Fruit fly (Drosophila melanogaster) whole organism, embryonic: Measurements from ENCODE around the gene cup.

Experiments used
- Bteb2 ChIP-seq: fragments of 200-800 bp; sonication (Bioruptor generic); optimal IDR thresholded peaks from 2 replicates; lab custom pipeline; 2016; ENCODE audit warnings: missing biosample characterization, missing genetic modification characterization
- CG1024 ChIP-seq: fragments of 200-800 bp; sonication (Bioruptor generic); IDR thresholded peaks from 2 replicates; pipeline ENCODE4 v1.3.6; 2022; ENCODE audit warnings: missing biosample characterization, missing genetic modification characterization
- CG12236 ChIP-seq: fragments of 200-800 bp; sonication (Bioruptor generic); optimal IDR thresholded peaks from 2 replicates; lab custom pipeline; 2016; ENCODE audit warnings: missing biosample characterization, missing genetic modification characterization
- CG1602 ChIP-seq: fragments of 200-800 bp; sonication (Bioruptor generic); optimal IDR thresholded peaks from 3 replicates; lab custom pipeline; 2016; ENCODE audit warnings: missing biosample characterization, missing genetic modification characterization
- CG16813 ChIP-seq: fragments of 200-800 bp; sonication (Bioruptor generic); IDR thresholded peaks from 3 replicates; pipeline ENCODE4 v1.3.6; 2022; ENCODE audit warnings: missing biosample characterization, missing genetic modification characterization; ENCODE audit not compliant: partially characterized antibody
- CG17361 ChIP-seq: fragments of 200-800 bp; sonication (Bioruptor generic); IDR thresholded peaks from 3 replicates; pipeline ENCODE4 v1.3.6; 2022; ENCODE audit warnings: missing biosample characterization, missing genetic modification characterization
- CG17802 ChIP-seq: fragments of 200-800 bp; sonication (Bioruptor generic); optimal IDR thresholded peaks from 2 replicates; lab custom pipeline; 2018; ENCODE audit warnings: missing biosample characterization, mild to moderate bottlenecking, missing genetic modification characterization, moderate library complexity
- CG18619 ChIP-seq: fragments of 200-800 bp; sonication (Bioruptor generic); optimal IDR thresholded peaks from 3 replicates; lab custom pipeline; 2017; ENCODE audit warnings: missing biosample characterization, mild to moderate bottlenecking, missing genetic modification characterization
- CG2199 ChIP-seq: fragments of 200-800 bp; sonication (Bioruptor generic); IDR thresholded peaks from 3 replicates; pipeline ENCODE4 v1.3.6; 2022; ENCODE audit warnings: missing biosample characterization, missing genetic modification characterization
- CG3163 ChIP-seq: fragments of 200-800 bp; sonication (Bioruptor generic); optimal IDR thresholded peaks from 3 replicates; lab custom pipeline; 2016; ENCODE audit warnings: missing biosample characterization, missing genetic modification characterization
- CG32532 ChIP-seq: fragments of 200-800 bp; sonication (Bioruptor generic); IDR thresholded peaks from 2 replicates; pipeline ENCODE4 v1.3.6; 2022; ENCODE audit warnings: missing biosample characterization, missing genetic modification characterization
- CG7271 ChIP-seq: fragments of 200-800 bp; sonication (Bioruptor generic); optimal IDR thresholded peaks from 2 replicates; lab custom pipeline; 2018; ENCODE audit warnings: missing biosample characterization, mild to moderate bottlenecking, missing genetic modification characterization, moderate library complexity
- CG7372 ChIP-seq: fragments of 200-800 bp; sonication (Bioruptor generic); IDR thresholded peaks from 2 replicates; pipeline ENCODE4 v1.3.6; 2022; ENCODE audit warnings: missing biosample characterization, missing genetic modification characterization
- CG7928 ChIP-seq: fragments of 200-800 bp; sonication (Bioruptor generic); optimal IDR thresholded peaks from 2 replicates; lab custom pipeline; 2017; ENCODE audit warnings: missing biosample characterization, mild to moderate bottlenecking, missing genetic modification characterization
- CG8924 ChIP-seq: fragments of 200-800 bp; optimal IDR thresholded peaks from 3 replicates; lab custom pipeline; 2019; ENCODE audit warnings: missing biosample characterization, mild to moderate bottlenecking, missing genetic modification characterization, moderate library complexity
- CoRest ChIP-seq: fragments of 200-800 bp; sonication (Bioruptor generic); optimal IDR thresholded peaks from 3 replicates; lab custom pipeline; 2018; ENCODE audit warnings: missing biosample characterization, mild to moderate bottlenecking, missing genetic modification characterization, moderate library complexity
- ERR ChIP-seq: fragments of 200-800 bp; sonication (Bioruptor generic); optimal IDR thresholded peaks from 2 replicates; lab custom pipeline; 2016; ENCODE audit warnings: missing biosample characterization, missing genetic modification characterization
- Gug ChIP-seq: fragments of 200-800 bp; sonication (Bioruptor generic); IDR thresholded peaks from 4 replicates; pipeline ENCODE4 v1.3.6; 2022; ENCODE audit warnings: missing biosample characterization, missing genetic modification characterization
- HLH3B ChIP-seq: fragments of 200-800 bp; sonication (Bioruptor generic); IDR thresholded peaks from 2 replicates; pipeline ENCODE4 v1.3.6; 2022; ENCODE audit warnings: missing biosample characterization, missing genetic modification characterization
- HLH54F ChIP-seq: fragments of 200-800 bp; sonication (Bioruptor generic); optimal IDR thresholded peaks from 3 replicates; lab custom pipeline; 2016; ENCODE audit warnings: missing biosample characterization, missing genetic modification characterization
- Hand ChIP-seq: fragments of 200-800 bp; sonication (Bioruptor generic); optimal IDR thresholded peaks from 2 replicates; lab custom pipeline; 2017; ENCODE audit warnings: mild to moderate bottlenecking, missing biosample characterization, missing genetic modification reagents, missing genetic modification characterization
- Max ChIP-seq: fragments of 200-800 bp; sonication (Bioruptor generic); optimal IDR thresholded peaks from 2 replicates; lab custom pipeline; 2016; ENCODE audit warnings: missing biosample characterization, mild to moderate bottlenecking, missing genetic modification characterization
- NC2α ChIP-seq: fragments of 200-800 bp; sonication (Bioruptor generic); optimal IDR thresholded peaks from 2 replicates; lab custom pipeline; 2016; ENCODE audit warnings: missing biosample characterization, missing genetic modification characterization
- NK7.1 ChIP-seq: fragments of 200-800 bp; sonication (Bioruptor generic); optimal IDR thresholded peaks from 3 replicates; lab custom pipeline; 2016; ENCODE audit warnings: missing biosample characterization, missing genetic modification characterization
- Optix ChIP-seq: fragments of 200-800 bp; sonication (Bioruptor generic); IDR thresholded peaks from 3 replicates; pipeline ENCODE4 v1.3.6; 2022; ENCODE audit warnings: missing biosample characterization, missing genetic modification characterization
- Sry-δ ChIP-seq: fragments of 200-800 bp; sonication (Bioruptor generic); optimal IDR thresholded peaks from 2 replicates; lab custom pipeline; 2016; ENCODE audit warnings: missing biosample characterization, missing genetic modification characterization
- TFAM ChIP-seq: fragments of 200-800 bp; sonication (Bioruptor generic); optimal IDR thresholded peaks from 2 replicates; lab custom pipeline; 2017; ENCODE audit warnings: missing biosample characterization, missing genetic modification characterization, inconsistent platforms
- amos ChIP-seq: fragments of 200-800 bp; sonication (Bioruptor generic); IDR thresholded peaks from 2 replicates; pipeline ENCODE4 v1.3.6; 2022; ENCODE audit warnings: missing biosample characterization, missing genetic modification characterization; ENCODE audit not compliant: partially characterized antibody
- bab2 ChIP-seq: fragments of 200-800 bp; sonication (Bioruptor generic); optimal IDR thresholded peaks from 2 replicates; lab custom pipeline; 2016; ENCODE audit warnings: missing biosample characterization, missing genetic modification characterization
- bbx ChIP-seq: fragments of 200-800 bp; sonication (Bioruptor generic); IDR thresholded peaks from 2 replicates; pipeline ENCODE4 v1.3.6; 2022; ENCODE audit warnings: missing biosample characterization, missing genetic modification characterization; ENCODE audit not compliant: partially characterized antibody
- caup ChIP-seq: fragments of 200-800 bp; sonication (Bioruptor generic); optimal IDR thresholded peaks from 3 replicates; lab custom pipeline; 2017; ENCODE audit warnings: missing biosample characterization, mild to moderate bottlenecking, missing genetic modification characterization, moderate library complexity; ENCODE audit not compliant: severe bottlenecking
- chm ChIP-seq: fragments of 200-800 bp; sonication (Bioruptor generic); IDR thresholded peaks from 2 replicates; pipeline ENCODE4 v1.3.6; 2022; ENCODE audit warnings: missing biosample characterization, missing genetic modification characterization
- crol ChIP-seq: fragments of 200-800 bp; sonication (Bioruptor generic); IDR thresholded peaks from 2 replicates; pipeline ENCODE4 v1.3.6; 2022; ENCODE audit warnings: missing biosample characterization, missing genetic modification characterization
- en ChIP-seq: fragments of 200-800 bp; sonication (Bioruptor generic); optimal IDR thresholded peaks from 2 replicates; lab custom pipeline; 2016; ENCODE audit warnings: missing biosample characterization, missing genetic modification characterization
- gce ChIP-seq: fragments of 200-800 bp; sonication (Bioruptor generic); IDR thresholded peaks from 3 replicates; pipeline ENCODE4 v1.3.6; 2022; ENCODE audit warnings: missing biosample characterization, missing genetic modification characterization
- gcm2 ChIP-seq: fragments of 200-800 bp; sonication (Bioruptor generic); optimal IDR thresholded peaks from 2 replicates; lab custom pipeline; 2016; ENCODE audit warnings: missing biosample characterization, missing genetic modification characterization
- hb ChIP-seq: fragments of 200-800 bp; sonication (Bioruptor generic); IDR thresholded peaks from 3 replicates; pipeline ENCODE4 v1.3.6; 2022; ENCODE audit warnings: missing biosample characterization, missing genetic modification characterization; ENCODE audit not compliant: partially characterized antibody
- lab ChIP-seq: fragments of 200-800 bp; sonication (Bioruptor generic); optimal IDR thresholded peaks from 3 replicates; lab custom pipeline; 2017; ENCODE audit warnings: missing biosample characterization, missing genetic modification characterization, mild to moderate bottlenecking, moderate library complexity, missing genetic modification reagents
- lbe ChIP-seq: fragments of 200-800 bp; sonication (Bioruptor generic); optimal IDR thresholded peaks from 2 replicates; lab custom pipeline; 2016; ENCODE audit warnings: missing biosample characterization, mild to moderate bottlenecking, missing genetic modification characterization
- lmd ChIP-seq: fragments of 200-800 bp; sonication (Bioruptor generic); IDR thresholded peaks from 2 replicates; pipeline ENCODE4 v1.3.6; 2022; ENCODE audit warnings: missing biosample characterization, missing genetic modification characterization
- oc ChIP-seq: fragments of 200-800 bp; sonication (Bioruptor generic); optimal IDR thresholded peaks from 2 replicates; lab custom pipeline; 2018; ENCODE audit warnings: missing biosample characterization, mild to moderate bottlenecking, missing genetic modification characterization, moderate library complexity
- org-1 ChIP-seq: fragments of 200-800 bp; sonication (Bioruptor generic); optimal IDR thresholded peaks from 2 replicates; lab custom pipeline; 2017; ENCODE audit warnings: missing biosample characterization, missing genetic modification characterization
- pb ChIP-seq: fragments of 200-800 bp; sonication (Bioruptor generic); optimal IDR thresholded peaks from 3 replicates; lab custom pipeline; 2016; ENCODE audit warnings: missing biosample characterization, missing genetic modification characterization
- sd ChIP-seq: fragments of 200-800 bp; sonication (Bioruptor generic); optimal IDR thresholded peaks from 3 replicates; lab custom pipeline; 2018; ENCODE audit warnings: missing biosample characterization, mild to moderate bottlenecking, missing genetic modification characterization, moderate library complexity
- sens ChIP-seq: fragments of 200-800 bp; sonication (Bioruptor generic); peaks from one replicate; lab custom pipeline; 2016; ENCODE audit warnings: missing biosample characterization, missing genetic modification characterization
- seq ChIP-seq: fragments of 200-800 bp; sonication (Bioruptor generic); IDR thresholded peaks from 2 replicates; pipeline ENCODE4 v1.3.6; 2022; ENCODE audit warnings: missing biosample characterization, missing genetic modification characterization
- ssp ChIP-seq: fragments of 200-800 bp; sonication (Bioruptor generic); IDR thresholded peaks from 2 replicates; pipeline ENCODE4 v1.3.6; 2022; ENCODE audit warnings: missing biosample characterization, missing genetic modification characterization
- toy ChIP-seq: fragments of 200-800 bp; sonication (Bioruptor generic); IDR thresholded peaks from 2 replicates; pipeline ENCODE4 v1.3.6; 2022; ENCODE audit warnings: missing biosample characterization, missing genetic modification characterization
- vnd ChIP-seq: fragments of 200-800 bp; sonication (Bioruptor generic); IDR thresholded peaks from 3 replicates; pipeline ENCODE4 v1.3.6; 2022; ENCODE audit warnings: missing biosample characterization, missing genetic modification characterization; ENCODE audit not compliant: partially characterized antibody
- z ChIP-seq: fragments of 200-800 bp; sonication (Bioruptor generic); IDR thresholded peaks from 3 replicates; pipeline ENCODE4 v1.3.6; 2022; ENCODE audit warnings: missing biosample characterization, missing genetic modification characterization
- zf30C ChIP-seq: fragments of 200-800 bp; sonication (Bioruptor generic); optimal IDR thresholded peaks from 3 replicates; lab custom pipeline; 2018; ENCODE audit warnings: missing biosample characterization, mild to moderate bottlenecking, missing genetic modification characterization

Gene cup

DNA sequence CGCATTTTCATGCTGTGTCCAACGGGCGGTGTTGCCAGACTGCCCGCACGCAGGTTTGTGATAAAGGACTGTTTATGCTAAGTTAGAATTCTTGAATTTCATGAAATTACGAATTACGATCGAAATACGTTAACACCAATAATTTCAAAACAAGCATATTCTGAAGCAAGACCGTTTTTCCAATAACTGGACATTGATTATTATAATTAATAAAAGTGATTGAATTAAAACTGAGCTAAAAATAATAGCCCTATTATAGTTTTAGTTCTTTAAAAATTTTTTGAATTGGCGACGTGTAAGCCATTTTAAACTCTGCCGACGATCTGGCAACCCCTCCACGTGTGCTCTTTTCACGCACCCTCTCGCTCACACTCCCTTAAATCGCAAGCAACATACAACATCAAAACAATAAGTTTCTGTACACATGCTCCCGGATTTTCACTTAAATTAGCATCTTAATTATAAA is 15.3 kb upstream of the cup start (continued):
- TF ChIP-seq CG16813 (GFP tag; lab: Robert Waterston, UW) (no peak), CG32532 (GFP tag; lab: Robert Waterston, UW) (peak; percentile 95), Max (GFP tag; lab: Kevin White, UChicago) (peak; percentile 98), sens (GFP tag; lab: Kevin White, UChicago) (peak; percentile 99), NK7.1 (peak; percentile 70), oc (tag; lab: Kevin White, UChicago) (peak; percentile 87), ssp (GFP tag; lab: Robert Waterston, UW) (peak; percentile 79), Optix (GFP tag; lab: Robert Waterston, UW) (peak; percentile 80), seq (GFP tag; lab: Robert Waterston, UW) (peak; percentile 96), CG7271 (tag; lab: Kevin White, UChicago) (peak; percentile 74), CG1602 (GFP tag; lab: Kevin White, UChicago) (peak; percentile 95), lbe (GFP tag; lab: Kevin White, UChicago) (peak; percentile 87), lmd (peak; percentile 92), CG17802 (peak; percentile 91), caup (peak; percentile 96), hb (GFP tag; lab: Robert Waterston, UW) (no peak), CG12236 (GFP tag; lab: Kevin White, UChicago) (peak; percentile 85), chm (GFP tag; lab: Robert Waterston, UW) (peak; percentile 85), CG2199 (GFP tag; lab: Robert Waterston, UW) (peak; percentile 86; the same call in 1 of the 3 replicates), HLH3B (GFP tag; lab: Robert Waterston, UW) (peak; percentile 89), gcm2 (GFP tag; lab: Kevin White, UChicago) (peak; percentile 80), gce (GFP tag; lab: Robert Waterston, UW) (peak; percentile 82), Gug (peak; percentile 81; the same call in 3 of the 4 replicates), bbx (GFP tag; lab: Robert Waterston, UW) (no peak), CG18619 (GFP tag; lab: Kevin White, UChicago) (peak; percentile 95), lab (GFP tag; lab: Kevin White, UChicago) (peak; percentile 98), HLH54F (peak; percentile 92), ERR (peak; percentile 81), z (GFP tag; lab: Robert Waterston, UW) (no peak), Sry-δ (GFP tag; lab: Kevin White, UChicago) (peak; percentile 56), CG7928 (GFP tag; lab: Kevin White, UChicago) (peak; percentile 77), en (GFP tag; lab: Kevin White, UChicago) (peak; percentile 90), crol (peak; percentile 48), CG1024 (GFP tag; lab: Robert Waterston, UW) (peak; percentile 75), amos (no peak; the same call in 1 of the 2 replicates), Bteb2 (GFP tag; lab: Kevin White, UChicago) (peak; percentile 95), NC2α (GFP tag; lab: Kevin White, UChicago) (peak; percentile 82), CG17361 (GFP tag; lab: Robert Waterston, UW) (peak; percentile 97), CG7372 (GFP tag; lab: Robert Waterston, UW) (peak; percentile 91), zf30C (peak; percentile 50), org-1 (GFP tag; lab: Kevin White, UChicago) (peak; percentile 94), TFAM (GFP tag; lab: Kevin White, UChicago) (peak; percentile 47), Hand (GFP tag; lab: Kevin White, UChicago) (peak; percentile 92), sd (tag; lab: Kevin White, UChicago) (peak; percentile 87), CG8924 (tag; lab: Kevin White, UChicago) (peak; percentile 96), vnd (no peak), CoRest (tag; lab: Kevin White, UChicago) (peak; percentile 98), toy (peak; percentile 83), pb (GFP tag; lab: Kevin White, UChicago) (peak; percentile 87), bab2 (GFP tag; lab: Kevin White, UChicago) (peak; percentile 93), CG3163 (GFP tag; lab: Kevin White, UChicago) (peak; percentile 92)
